Worm (Caenorhabditis elegans) whole organism, L4/young adult: ENCODE results near the gene eas-1.

Experiments used
- W03F9.2 ChIP-seq: fragments of 150-350 bp; optimal IDR thresholded peaks from 2 replicates; lab custom pipeline; 2014; ENCODE audit warnings: missing biosample characterization, missing genetic modification characterization
- him-1 ChIP-seq: sonication (generic microtip); optimal IDR thresholded peaks from 2 replicates; lab custom pipeline; 2016; ENCODE audit warnings: missing genotype, missing genetic modification reagents, missing genetic modification characterization, missing compliant biosample characterization

ce11 chrII:4789835-4790343, 49.7 kb downstream of the eas-1 start, which contains the start of gene F26G1.15:
- TF ChIP-seq W03F9.2 (tag; lab: Kevin White, UChicago), result no peak
- no peak for TF ChIP-seq him-1 (tag; lab: Kevin White, UChicago)
